Worm (Caenorhabditis elegans): ENCODE measurements around the gene F59A7.11.

The F59A7.11 gene

DNA sequence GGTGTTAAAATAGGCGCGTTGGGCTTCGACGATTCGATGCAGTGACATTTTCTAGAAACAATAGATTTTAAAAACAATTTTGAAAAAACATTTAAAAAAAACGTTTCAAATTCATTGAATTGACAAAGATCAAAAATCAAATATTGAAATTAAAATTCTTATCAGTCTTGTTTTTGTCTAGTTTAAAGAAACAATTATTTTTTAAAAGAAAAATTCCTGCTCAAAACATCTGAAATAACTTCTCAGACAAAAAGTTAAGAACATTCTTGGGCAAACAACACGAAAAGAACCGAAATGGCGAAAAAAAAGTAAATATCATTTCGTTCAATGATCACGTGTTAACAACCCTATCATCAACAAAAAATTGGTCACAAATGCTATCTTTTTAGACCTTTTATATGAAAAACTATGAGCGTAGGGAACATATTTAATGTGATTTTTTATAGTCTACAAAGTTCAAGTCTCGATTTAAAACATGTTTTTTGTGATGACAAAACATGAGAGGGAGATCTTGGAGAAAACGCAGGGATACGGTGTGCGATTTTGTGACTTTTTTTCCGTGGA, 14.1 kb downstream of the F59A7.11 start, which contains the start of gene alh-5:
alh-5 (minus strand) TSS at position 51 of the 564 bp plus-strand sequence.
- TF ChIP-seq med-1 (GFP tag; optimal IDR thresholded peaks at IDR 0.05; ENCODE audit: insufficient read depth) = no peak
- TF ChIP-seq ztf-29 (GFP tag; IDR thresholded peaks at IDR 0.05) = no peak
- TF ChIP-seq ref-1 (GFP tag; conservative IDR thresholded peaks at IDR 0.05) = no peak
- no peak for TF ChIP-seq klf-2 (GFP tag; conservative IDR thresholded peaks at IDR 0.05)
- TF ChIP-seq T22C8.4 (GFP tag; IDR thresholded peaks at IDR 0.05) = no peak

- TF ChIP-seq flt-1 (GFP tag; IDR thresholded peaks at IDR 0.05) (no peak), ref-1 (GFP tag; conservative IDR thresholded peaks at IDR 0.05) (no peak)
Observed at ce11 chrV:1998358-1998757, 15.4 kb downstream of the F59A7.11 start.

DNA sequence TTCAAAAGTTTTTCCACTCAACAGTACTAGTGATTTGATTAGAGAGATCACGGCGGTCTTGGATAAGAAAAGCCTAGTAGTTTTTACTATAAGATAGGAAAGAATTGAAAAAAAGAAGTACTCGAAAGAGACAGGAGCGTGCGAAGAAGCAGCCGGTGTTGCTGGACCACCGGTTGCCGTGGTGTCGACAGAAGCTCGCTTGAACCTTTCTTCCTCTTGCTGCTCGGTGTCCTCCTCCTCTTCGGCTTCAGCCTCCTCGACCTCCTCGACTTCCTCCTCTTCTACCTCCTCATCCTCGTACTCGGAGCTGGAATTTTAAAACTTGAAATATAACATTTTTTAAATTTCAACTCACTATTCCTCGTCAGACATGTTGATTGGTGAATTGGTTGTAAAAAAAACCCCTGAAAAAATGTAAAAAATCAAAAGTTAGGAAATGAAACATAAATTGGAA, 21.2 kb downstream of the F59A7.11 start, which contains the start of gene tnt-4:
tnt-4 (minus strand) TSS at position 404 of the 454 bp plus-strand sequence.
- no peak for TF ChIP-seq tab-1 (GFP tag; IDR thresholded peaks at IDR 0.05)
- no peak for TF ChIP-seq klf-2 (GFP tag; conservative IDR thresholded peaks at IDR 0.05)
- TF ChIP-seq ref-1 (GFP tag; conservative IDR thresholded peaks at IDR 0.05) = no peak
- no peak for TF ChIP-seq ztf-29 (GFP tag; IDR thresholded peaks at IDR 0.05)
- no peak for TF ChIP-seq T22C8.4 (GFP tag; IDR thresholded peaks at IDR 0.05)
- no peak for TF ChIP-seq cog-1 (tag; optimal IDR thresholded peaks at IDR 0.05)
- no peak for TF ChIP-seq ztf-23 (GFP tag; IDR thresholded peaks at IDR 0.05)
- TF ChIP-seq flt-1 (GFP tag; IDR thresholded peaks at IDR 0.05) = no peak
- TF ChIP-seq med-1 (GFP tag; optimal IDR thresholded peaks at IDR 0.05; ENCODE audit: insufficient read depth) = no peak

- TF ChIP-seq ztf-23 (GFP tag; IDR thresholded peaks at IDR 0.05) (no peak), cog-1 (tag; optimal IDR thresholded peaks at IDR 0.05) (no peak), tab-1 (GFP tag; IDR thresholded peaks at IDR 0.05) (no peak), flt-1 (GFP tag; IDR thresholded peaks at IDR 0.05) (no peak), med-1 (GFP tag; optimal IDR thresholded peaks at IDR 0.05; ENCODE audit: insufficient read depth) (no peak), klf-2 (GFP tag; conservative IDR thresholded peaks at IDR 0.05) (no peak), ref-1 (GFP tag; conservative IDR thresholded peaks at IDR 0.05) (no peak), T22C8.4 (GFP tag; IDR thresholded peaks at IDR 0.05) (no peak), ztf-29 (GFP tag; IDR thresholded peaks at IDR 0.05) (no peak)
Observed at ce11 chrV:1991381-1991780, 22.3 kb downstream of the F59A7.11 start.

DNA sequence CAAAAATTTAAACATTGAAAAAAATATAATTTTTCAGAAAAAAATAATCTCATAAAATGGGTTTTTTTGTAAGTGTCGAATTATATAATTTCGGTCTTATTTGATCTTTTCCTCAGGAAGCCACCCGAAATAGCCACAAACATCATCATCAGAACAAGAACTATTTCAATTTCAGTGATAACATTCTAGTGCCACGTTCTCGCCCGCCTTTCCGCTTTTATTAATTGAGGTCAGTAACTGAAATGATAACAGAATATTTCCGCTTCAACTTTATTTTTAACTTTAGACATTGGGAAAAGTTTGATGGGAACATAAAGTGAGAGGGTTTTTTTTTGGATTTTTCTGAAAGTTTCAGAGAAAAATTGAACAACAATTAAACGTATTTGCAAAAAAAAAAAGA, 24.5 kb downstream of the F59A7.11 start:
- TF ChIP-seq cog-1 (tag; optimal IDR thresholded peaks at IDR 0.05) (no peak), T22C8.4 (GFP tag; IDR thresholded peaks at IDR 0.05) (no peak), klf-2 (GFP tag; conservative IDR thresholded peaks at IDR 0.05) (no peak), flt-1 (GFP tag; IDR thresholded peaks at IDR 0.05) (no peak)

- TF ChIP-seq med-1 (GFP tag; optimal IDR thresholded peaks at IDR 0.05; ENCODE audit: insufficient read depth) (no peak), flt-1 (GFP tag; IDR thresholded peaks at IDR 0.05) (no peak), klf-2 (GFP tag; conservative IDR thresholded peaks at IDR 0.05) (no peak), T22C8.4 (GFP tag; IDR thresholded peaks at IDR 0.05) (no peak), ztf-29 (GFP tag; IDR thresholded peaks at IDR 0.05) (no peak), ref-1 (GFP tag; conservative IDR thresholded peaks at IDR 0.05) (no peak), ztf-23 (GFP tag; IDR thresholded peaks at IDR 0.05) (no peak), cog-1 (tag; optimal IDR thresholded peaks at IDR 0.05) (no peak), tab-1 (GFP tag; IDR thresholded peaks at IDR 0.05) (no peak)
Observed at ce11 chrV:1986954-1987353, 26.8 kb downstream of the F59A7.11 start, which contains the start of gene T08B1.1. T08B1.1 (minus strand) TSS chrV:1987045.

ce11 chrV:1978968-1979367, 34.8 kb downstream of the F59A7.11 start, which contains the start of gene T08B1.4:
T08B1.4 (plus strand) TSS chrV:1979268.
- TF ChIP-seq flt-1 (GFP tag; IDR thresholded peaks at IDR 0.05) = no peak
- TF ChIP-seq ztf-23 (GFP tag; IDR thresholded peaks at IDR 0.05) = no peak
- TF ChIP-seq T22C8.4 (GFP tag; IDR thresholded peaks at IDR 0.05) = no peak

DNA sequence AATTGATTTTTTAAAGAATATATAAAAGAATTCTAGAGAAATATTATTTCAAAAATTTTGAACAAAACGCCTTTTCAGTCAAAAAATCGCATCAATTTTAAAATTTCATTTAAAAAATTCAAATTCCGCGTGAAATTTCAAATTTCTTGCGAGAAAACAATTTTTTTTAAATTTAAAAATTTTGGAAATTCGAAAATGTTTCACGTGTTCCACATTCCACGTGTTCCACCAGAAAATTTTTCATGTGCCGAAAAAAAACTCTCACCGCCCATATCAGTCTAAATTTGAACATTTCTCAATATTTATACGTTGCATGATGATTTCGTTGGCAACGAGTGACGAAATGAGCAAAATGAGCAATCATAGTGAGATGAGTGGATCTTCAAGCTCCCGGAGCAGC, 38.7 kb downstream of the F59A7.11 start, which contains the start of gene fbxa-201:
fbxa-201 (plus strand) TSS at position 301 of the 400 bp plus-strand sequence.
- no peak for TF ChIP-seq cog-1 (tag; optimal IDR thresholded peaks at IDR 0.05)
- TF ChIP-seq flt-1 (GFP tag; IDR thresholded peaks at IDR 0.05) = no peak
- no peak for TF ChIP-seq klf-2 (GFP tag; conservative IDR thresholded peaks at IDR 0.05)
- no peak for TF ChIP-seq ztf-29 (GFP tag; IDR thresholded peaks at IDR 0.05)

DNA sequence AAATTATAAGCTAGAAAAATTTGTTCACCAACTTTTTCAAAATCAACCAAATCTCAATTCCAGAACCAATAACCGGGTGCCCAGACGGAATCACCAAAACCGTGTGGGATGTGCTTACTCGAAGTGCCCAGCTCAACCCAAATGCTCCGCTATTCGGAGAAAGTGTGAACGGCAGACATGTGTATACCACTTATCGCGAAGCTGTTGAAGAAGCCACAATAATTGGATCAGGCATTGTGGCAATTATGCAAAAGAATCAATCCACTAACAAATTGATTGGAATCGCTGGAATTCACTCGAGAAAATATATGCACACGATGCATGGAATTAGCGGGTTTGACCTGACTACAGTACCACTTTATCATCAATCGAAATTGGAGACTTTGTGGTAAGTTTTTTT, 44.0 kb downstream of the F59A7.11 start:
- no peak for TF ChIP-seq flt-1 (GFP tag; IDR thresholded peaks at IDR 0.05)
- no peak for TF ChIP-seq ztf-23 (GFP tag; IDR thresholded peaks at IDR 0.05)
- TF ChIP-seq tab-1 (GFP tag; IDR thresholded peaks at IDR 0.05) = no peak
- TF ChIP-seq ref-1 (GFP tag; conservative IDR thresholded peaks at IDR 0.05) = no peak
- TF ChIP-seq cog-1 (tag; optimal IDR thresholded peaks at IDR 0.05) = no peak
- TF ChIP-seq med-1 (GFP tag; optimal IDR thresholded peaks at IDR 0.05; ENCODE audit: insufficient read depth) = no peak
- TF ChIP-seq klf-2 (GFP tag; conservative IDR thresholded peaks at IDR 0.05) = no peak
- no peak for TF ChIP-seq T22C8.4 (GFP tag; IDR thresholded peaks at IDR 0.05)
- TF ChIP-seq ztf-29 (GFP tag; IDR thresholded peaks at IDR 0.05) = no peak

DNA sequence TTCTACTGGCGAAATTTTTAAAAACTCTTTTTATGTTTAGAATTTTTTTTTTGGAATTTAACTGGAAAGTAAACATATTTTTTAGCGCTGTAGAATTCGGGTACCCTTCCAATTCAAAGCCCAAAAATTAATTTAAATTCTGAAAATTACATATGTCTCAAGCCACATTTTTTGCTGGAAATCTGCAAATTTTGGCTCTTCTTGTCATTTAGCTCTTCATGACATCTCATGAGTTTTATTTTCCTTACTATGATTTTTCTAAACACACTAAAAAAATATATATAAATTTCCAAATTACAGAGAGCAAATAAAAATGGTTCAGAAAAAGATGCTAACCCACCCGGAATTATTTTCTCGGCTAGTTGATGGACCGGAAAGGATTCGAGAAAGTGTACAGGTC, 44.5 kb downstream of the F59A7.11 start, which contains the start of gene acs-3:
acs-3 (plus strand) TSS at position 301 of the 400 bp plus-strand sequence.
- no peak for TF ChIP-seq ztf-29 (GFP tag; IDR thresholded peaks at IDR 0.05)
- TF ChIP-seq tab-1 (GFP tag; IDR thresholded peaks at IDR 0.05) = no peak
- no peak for TF ChIP-seq ref-1 (GFP tag; conservative IDR thresholded peaks at IDR 0.05)

DNA sequence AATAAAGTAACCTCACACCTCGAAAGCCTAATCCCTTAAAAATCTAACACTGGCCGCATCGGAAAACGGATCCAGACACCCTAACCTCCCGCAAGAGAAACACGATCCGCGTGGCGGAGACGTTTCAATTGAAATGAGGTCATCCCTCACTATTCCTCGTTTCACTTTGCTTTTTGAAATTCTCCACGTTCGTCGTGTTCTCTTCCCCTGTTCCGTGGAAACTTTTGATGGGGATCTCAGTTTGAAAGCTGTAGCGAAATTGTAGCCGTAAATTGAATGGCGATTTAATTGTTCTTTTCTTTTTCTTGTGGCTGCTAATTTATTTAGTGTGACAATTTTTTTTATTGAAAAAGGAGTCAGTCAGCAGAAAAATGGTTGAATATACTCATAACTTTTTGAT, 44.9 kb downstream of the F59A7.11 start:
- no peak for TF ChIP-seq klf-2 (GFP tag; conservative IDR thresholded peaks at IDR 0.05)
- TF ChIP-seq ztf-23 (GFP tag; IDR thresholded peaks at IDR 0.05) = no peak
- TF ChIP-seq med-1 (GFP tag; optimal IDR thresholded peaks at IDR 0.05; ENCODE audit: insufficient read depth) = no peak

Measured in whole organism, midembryonic.